Worm (Caenorhabditis elegans) whole organism, early embryonic: ENCODE measurements around the gene T26E4.9.
A peak's percentile ranks its signal among the peaks of the same experiment; 100 is the strongest.
"Not testable (repeated sequence)": the region's sequence is repeated elsewhere in the genome, so short reads cannot be mapped to it uniquely, and the experiment has no call there.

Source experiments
- B0310.2 ChIP-seq: sonication (generic microtip); optimal IDR thresholded peaks from 2 replicates; lab custom pipeline; 2016; ENCODE audit warnings: mild to moderate bottlenecking, missing genetic modification characterization, missing compliant biosample characterization
- F13C5.2 ChIP-seq: sonication (generic microtip); optimal IDR thresholded peaks from 2 replicates; lab custom pipeline; 2017; ENCODE audit warnings: mild to moderate bottlenecking, missing genetic modification characterization, inconsistent platforms, missing compliant biosample characterization
- aly-1 ChIP-seq: sonication (generic microtip); optimal IDR thresholded peaks from 2 replicates; lab custom pipeline; 2016; ENCODE audit warnings: missing genetic modification characterization, missing compliant biosample characterization
- ama-1 ChIP-seq: fragments of 150-350 bp; optimal IDR thresholded peaks from 2 replicates; lab custom pipeline; 2014
- ceh-13 ChIP-seq: fragments of 200-800 bp; sonication (Bioruptor generic); optimal IDR thresholded peaks from 2 replicates; lab custom pipeline; 2018; ENCODE audit warnings: mild to moderate bottlenecking, missing genetic modification characterization, missing compliant biosample characterization
- ceh-36 ChIP-seq: sonication (generic microtip); optimal IDR thresholded peaks from 2 replicates; lab custom pipeline; 2016; ENCODE audit warnings: missing genetic modification characterization, inconsistent platforms, missing compliant biosample characterization
- ets-7 ChIP-seq: sonication (generic microtip); optimal IDR thresholded peaks from 2 replicates; lab custom pipeline; 2016; ENCODE audit warnings: missing genotype, missing genetic modification characterization, missing compliant biosample characterization
- flt-1 ChIP-seq: fragments of 200-800 bp; sonication (Bioruptor generic); IDR thresholded peaks from 2 replicates; pipeline ENCODE4 v1.3.6; 2022; ENCODE audit warnings: missing genetic modification characterization, missing compliant biosample characterization
- hmbx-1 ChIP-seq: sonication (generic microtip); optimal IDR thresholded peaks from 2 replicates; lab custom pipeline; 2016; ENCODE audit warnings: mild to moderate bottlenecking, missing genetic modification characterization, missing compliant biosample characterization
- hmg-4 ChIP-seq: fragments of 200-800 bp; sonication (Bioruptor generic); optimal IDR thresholded peaks from 2 replicates; lab custom pipeline; 2018; ENCODE audit warnings: mild to moderate bottlenecking, missing genetic modification characterization, missing compliant biosample characterization
- hnd-1 ChIP-seq: sonication (generic microtip); optimal IDR thresholded peaks from 2 replicates; lab custom pipeline; 2016; ENCODE audit warnings: missing genetic modification characterization, missing compliant biosample characterization
- pes-1 ChIP-seq: fragments of 200-800 bp; sonication (Bioruptor generic); IDR thresholded peaks from 2 replicates; pipeline ENCODE4 v1.3.6; 2022; ENCODE audit warnings: missing genetic modification reagents, missing genetic modification characterization, missing compliant biosample characterization
- scrt-1 ChIP-seq: fragments of 200-800 bp; sonication (Bioruptor generic); IDR thresholded peaks from 2 replicates; pipeline ENCODE4 v1.3.6; 2022; ENCODE audit warnings: missing genetic modification characterization, missing compliant biosample characterization
- sea-1 ChIP-seq: fragments of 200-800 bp; sonication (Bioruptor generic); conservative IDR thresholded peaks from 2 replicates; pipeline ENCODE4 v1.3.6; 2022; ENCODE audit warnings: missing genetic modification characterization, missing compliant biosample characterization
- tbx-11 ChIP-seq: fragments of 200-800 bp; sonication (Bioruptor generic); IDR thresholded peaks from 2 replicates; pipeline ENCODE4 v1.3.6; 2022; ENCODE audit warnings: missing genetic modification characterization, missing compliant biosample characterization
- tbx-37 ChIP-seq: fragments of 200-800 bp; sonication (Bioruptor generic); conservative IDR thresholded peaks from 2 replicates; pipeline ENCODE4 v1.3.6; 2022; ENCODE audit warnings: missing genetic modification reagents, missing genetic modification characterization, missing compliant biosample characterization
- tra-4 ChIP-seq: sonication (generic microtip); optimal IDR thresholded peaks from 2 replicates; lab custom pipeline; 2017; ENCODE audit warnings: missing genetic modification characterization, missing compliant biosample characterization

Gene T26E4.9

DNA sequence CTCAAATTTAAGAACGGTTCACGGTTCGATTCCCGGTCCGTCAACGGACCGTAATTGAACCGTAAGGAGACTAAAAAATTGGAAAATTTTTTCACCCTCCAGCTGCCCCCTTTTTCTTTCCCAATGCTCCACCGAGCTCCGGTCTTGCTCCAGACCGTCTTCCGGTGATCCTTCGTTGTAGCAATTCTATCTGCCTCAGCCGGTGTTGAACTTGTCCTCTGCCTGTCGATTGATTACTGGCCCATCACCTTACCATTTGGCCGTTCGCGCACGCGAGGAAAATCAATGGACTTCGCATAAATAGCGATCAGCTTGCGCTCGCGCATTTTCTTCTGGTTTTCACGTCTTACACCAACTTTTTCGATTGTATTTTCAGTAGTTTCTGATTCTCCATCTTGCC, 35.1 kb downstream of the T26E4.9 start:
- TF ChIP-seq pes-1 (peak; percentile 73), scrt-1 (GFP tag; lab: Robert Waterston, UW) (peak; percentile 51; the same call in 1 of the 2 replicates), flt-1 (peak; percentile 28; the same call in 1 of the 2 replicates)

DNA sequence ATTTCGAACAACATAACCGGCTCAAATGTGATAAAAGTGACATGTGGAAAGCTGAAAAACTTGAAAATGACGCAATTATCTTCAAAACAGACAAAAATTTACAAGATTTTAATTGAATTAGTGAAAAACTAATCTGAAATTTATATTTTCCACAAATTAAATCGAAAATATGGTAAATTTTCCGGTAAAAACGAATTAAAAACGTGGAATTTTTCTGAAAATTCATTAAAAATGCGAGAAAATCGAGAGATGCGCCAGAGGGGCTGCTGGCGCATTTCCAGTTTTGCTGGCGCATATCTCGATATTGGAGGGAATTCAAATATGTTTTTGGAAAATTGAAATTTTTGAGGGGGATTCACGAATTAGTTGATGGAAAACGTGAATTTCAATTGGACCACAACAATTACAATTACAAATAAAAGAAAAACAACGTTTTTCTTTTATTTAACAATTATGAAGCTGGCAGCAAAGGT, 36.4 kb downstream of the T26E4.9 start, which contains the start of the genes haf-3 and F57A10.2:
haf-3 (minus strand) TSS at position 51 of the 473 bp plus-strand sequence.
F57A10.2 (plus strand) TSS at position 454 of the 473 bp plus-strand sequence.
- TF ChIP-seq aly-1 (tag; lab: Kevin White, UChicago), result no peak
- no peak for TF ChIP-seq ceh-13 (GFP tag; lab: Kevin White, UChicago)
- no peak for TF ChIP-seq pes-1
- no peak for TF ChIP-seq ama-1 (lab: Kevin White, UChicago)
- TF ChIP-seq sea-1 (GFP tag; lab: Robert Waterston, UW), result no peak
- TF ChIP-seq hmbx-1 (tag; lab: Kevin White, UChicago), result no peak
- no peak for TF ChIP-seq hnd-1
- no peak for TF ChIP-seq ets-7 (tag; lab: Kevin White, UChicago)
- TF ChIP-seq scrt-1 (GFP tag; lab: Robert Waterston, UW), result no peak
- TF ChIP-seq hmg-4 (GFP tag; lab: Kevin White, UChicago), result no peak
- peak; percentile 66 for TF ChIP-seq F13C5.2
- TF ChIP-seq flt-1, result 0 out of 2 replicates have a peak, but pooled peaks have one; percentile 13
- TF ChIP-seq tbx-37, result no peak

ce11 chrV:15758449-15758848, 44.1 kb downstream of the T26E4.9 start, which contains the start of gene str-9:
Gene str-9, plus strand, starts transcription at chrV:15758749.
- TF ChIP-seq tra-4 (tag; lab: Kevin White, UChicago) (no peak), F13C5.2 (no peak), hmbx-1 (tag; lab: Kevin White, UChicago) (no peak), ceh-36 (tag; lab: Kevin White, UChicago) (no peak), ceh-13 (GFP tag; lab: Kevin White, UChicago) (no peak), flt-1 (no peak), ets-7 (tag; lab: Kevin White, UChicago) (no peak), tbx-11 (no peak), aly-1 (tag; lab: Kevin White, UChicago) (no peak), hnd-1 (no peak), sea-1 (GFP tag; lab: Robert Waterston, UW) (no peak), scrt-1 (GFP tag; lab: Robert Waterston, UW) (no peak), B0310.2 (tag; lab: Kevin White, UChicago) (no peak), ama-1 (lab: Kevin White, UChicago) (no peak), pes-1 (no peak), hmg-4 (GFP tag; lab: Kevin White, UChicago) (no peak), tbx-37 (no peak)

- TF ChIP-seq hnd-1 (no peak), tbx-37 (no peak), hmbx-1 (tag; lab: Kevin White, UChicago) (no peak), sea-1 (GFP tag; lab: Robert Waterston, UW) (no peak), ceh-13 (GFP tag; lab: Kevin White, UChicago) (no peak), B0310.2 (tag; lab: Kevin White, UChicago) (no peak), aly-1 (tag; lab: Kevin White, UChicago) (no peak), F13C5.2 (no peak)
Observed at ce11 chrV:15757645-15758044, 44.9 kb downstream of the T26E4.9 start.

DNA sequence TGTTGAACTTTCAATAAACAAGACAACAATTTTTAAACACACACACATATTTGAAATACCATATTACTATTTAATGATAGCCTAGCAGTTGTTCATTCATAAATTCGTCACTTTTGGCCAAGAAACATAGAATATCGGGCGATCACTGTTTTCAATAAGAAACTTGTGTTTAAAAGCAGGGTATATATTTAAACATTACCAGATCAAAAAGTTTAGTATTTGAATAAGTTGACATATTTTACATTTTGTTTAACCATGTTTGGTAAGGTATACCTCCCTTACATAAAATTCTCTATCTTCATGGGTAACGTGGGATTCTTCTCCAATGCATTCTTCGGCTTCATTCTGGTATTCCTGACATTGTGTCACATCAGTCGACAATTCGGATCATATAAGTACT, 47.8 kb downstream of the T26E4.9 start, which contains the start of gene str-8:
str-8 (plus strand) TSS at position 301 of the 400 bp plus-strand sequence.
- not testable (repeated sequence) for TF ChIP-seq F13C5.2; hmbx-1 (tag; lab: Kevin White, UChicago); ama-1 (lab: Kevin White, UChicago)

DNA sequence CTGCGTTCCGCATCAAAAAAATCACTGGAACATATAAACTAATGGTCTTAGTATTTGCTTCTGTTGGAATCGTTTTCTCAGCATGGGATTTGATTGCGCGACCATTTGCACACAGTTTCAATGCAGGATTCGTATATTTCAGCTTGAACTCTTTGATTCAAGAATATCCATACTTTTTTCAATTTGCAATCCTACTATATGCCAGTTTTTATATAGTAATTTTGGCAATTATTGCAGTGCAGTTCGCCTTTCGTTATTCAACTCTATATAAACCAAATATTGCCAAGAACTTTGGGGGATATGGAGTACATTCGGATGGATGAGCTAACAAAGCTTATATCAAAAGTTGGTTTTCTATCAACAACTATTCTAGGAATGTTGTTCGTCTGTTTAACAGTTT, 49.6 kb downstream of the T26E4.9 start, which contains the start of gene str-5:
str-5 (plus strand) TSS at position 301 of the 400 bp plus-strand sequence.
- TF ChIP-seq ama-1 (lab: Kevin White, UChicago); ceh-36 (tag; lab: Kevin White, UChicago); ets-7 (tag; lab: Kevin White, UChicago): not testable (repeated sequence)

- TF ChIP-seq tbx-11, result no peak
- TF ChIP-seq sea-1 (GFP tag; lab: Robert Waterston, UW), result no peak
- no peak for TF ChIP-seq aly-1 (tag; lab: Kevin White, UChicago)
- no peak for TF ChIP-seq hmbx-1 (tag; lab: Kevin White, UChicago)
- no peak for TF ChIP-seq ceh-36 (tag; lab: Kevin White, UChicago)
- no peak for TF ChIP-seq hmg-4 (GFP tag; lab: Kevin White, UChicago)
- TF ChIP-seq scrt-1 (GFP tag; lab: Robert Waterston, UW), result no peak
- TF ChIP-seq hnd-1, result no peak
- no peak for TF ChIP-seq F13C5.2
- TF ChIP-seq ets-7 (tag; lab: Kevin White, UChicago), result no peak
Observed at ce11 chrV:15752049-15752448, 50.5 kb downstream of the T26E4.9 start, which contains the start of gene str-43. Gene str-43, minus strand, starts transcription at chrV:15752149.

ce11 chrV:15750130-15750529, 52.4 kb downstream of the T26E4.9 start, which contains the start of gene str-6:
Gene str-6, minus strand, starts transcription at chrV:15750230.
- TF ChIP-seq sea-1 (GFP tag; lab: Robert Waterston, UW) (no peak), tbx-11 (no peak), ceh-36 (tag; lab: Kevin White, UChicago) (no peak), ets-7 (tag; lab: Kevin White, UChicago) (no peak), F13C5.2 (no peak), B0310.2 (tag; lab: Kevin White, UChicago) (no peak), ama-1 (lab: Kevin White, UChicago) (no peak), hmbx-1 (tag; lab: Kevin White, UChicago) (no peak), ceh-13 (GFP tag; lab: Kevin White, UChicago) (no peak), hmg-4 (GFP tag; lab: Kevin White, UChicago) (no peak), tbx-37 (no peak), pes-1 (no peak), hnd-1 (no peak), scrt-1 (GFP tag; lab: Robert Waterston, UW) (no peak), flt-1 (no peak), tra-4 (tag; lab: Kevin White, UChicago) (no peak), aly-1 (tag; lab: Kevin White, UChicago) (no peak)
